Worm (Caenorhabditis elegans) whole organism, late embryonic: ENCODE measurements around the gene ZK666.8.

Source experiments
- C08G9.2 ChIP-seq: sonication (generic microtip); optimal IDR thresholded peaks from 2 replicates; lab custom pipeline; 2016; ENCODE audit warnings: mild to moderate bottlenecking, missing genetic modification characterization, moderate library complexity, missing compliant biosample characterization
- C38D4.7 ChIP-seq: fragments of 200-800 bp; sonication (Bioruptor generic); optimal IDR thresholded peaks from 2 replicates; lab custom pipeline; 2018; ENCODE audit warnings: mild to moderate bottlenecking, missing genetic modification characterization, moderate library complexity, missing compliant biosample characterization
- Y22D7AL.16 ChIP-seq: sonication (generic microtip); optimal IDR thresholded peaks from 2 replicates; lab custom pipeline; 2016; ENCODE audit warnings: missing genetic modification characterization, missing compliant biosample characterization
- ahr-1 ChIP-seq: sonication (generic microtip); optimal IDR thresholded peaks from 2 replicates; lab custom pipeline; 2016; ENCODE audit warnings: missing genetic modification characterization, missing compliant biosample characterization
- ama-1 ChIP-seq: fragments of 150-350 bp; optimal IDR thresholded peaks from 2 replicates; lab custom pipeline; 2014
- ceh-18 ChIP-seq: sonication (generic microtip); optimal IDR thresholded peaks from 2 replicates; lab custom pipeline; 2016; ENCODE audit warnings: missing genetic modification characterization, missing compliant biosample characterization
- ceh-19 ChIP-seq: fragments of 200-800 bp; sonication (Bioruptor generic); optimal IDR thresholded peaks from 2 replicates; lab custom pipeline; 2018; ENCODE audit warnings: mild to moderate bottlenecking, missing genetic modification characterization, missing compliant biosample characterization
- ceh-2 ChIP-seq: sonication (generic microtip); optimal IDR thresholded peaks from 2 replicates; lab custom pipeline; 2016; ENCODE audit warnings: missing genotype, missing genetic modification characterization, missing compliant biosample characterization
- ceh-22 ChIP-seq: sonication (generic microtip); optimal IDR thresholded peaks from 2 replicates; lab custom pipeline; 2017; ENCODE audit warnings: missing biosample characterization, missing genetic modification characterization
- ceh-24 ChIP-seq: sonication (generic microtip); optimal IDR thresholded peaks from 2 replicates; lab custom pipeline; 2016; ENCODE audit warnings: mild to moderate bottlenecking, missing genetic modification characterization, missing compliant biosample characterization
- ceh-31 ChIP-seq: sonication (generic microtip); optimal IDR thresholded peaks from 2 replicates; lab custom pipeline; 2016; ENCODE audit warnings: missing genetic modification characterization, missing compliant biosample characterization
- ceh-6 ChIP-seq: fragments of 200-800 bp; sonication (Bioruptor generic); optimal IDR thresholded peaks from 2 replicates; lab custom pipeline; 2018; ENCODE audit warnings: mild to moderate bottlenecking, missing genetic modification characterization, missing compliant biosample characterization
- ceh-9 ChIP-seq: sonication (generic microtip); optimal IDR thresholded peaks from 2 replicates; lab custom pipeline; 2016; ENCODE audit warnings: mild to moderate bottlenecking, missing genetic modification characterization, inconsistent platforms, missing compliant biosample characterization
- che-1 ChIP-seq: sonication (generic microtip); optimal IDR thresholded peaks from 2 replicates; lab custom pipeline; 2016; ENCODE audit warnings: mild to moderate bottlenecking, missing genetic modification characterization, missing compliant biosample characterization
- dmd-4 ChIP-seq: sonication (generic microtip); optimal IDR thresholded peaks from 2 replicates; lab custom pipeline; 2016; ENCODE audit warnings: borderline replicate concordance, missing genetic modification characterization, missing compliant biosample characterization
- elt-4 ChIP-seq: sonication (generic microtip); optimal IDR thresholded peaks from 2 replicates; lab custom pipeline; 2016; ENCODE audit warnings: missing genetic modification characterization, missing compliant biosample characterization
- ets-4 ChIP-seq: sonication (generic microtip); optimal IDR thresholded peaks from 2 replicates; lab custom pipeline; 2016; ENCODE audit warnings: missing genetic modification characterization, missing compliant biosample characterization
- fax-1 ChIP-seq: sonication (generic microtip); optimal IDR thresholded peaks from 2 replicates; lab custom pipeline; 2016; ENCODE audit warnings: missing genotype, missing genetic modification characterization, missing compliant biosample characterization
- gmeb-2 ChIP-seq: sonication (generic microtip); optimal IDR thresholded peaks from 2 replicates; lab custom pipeline; 2016; ENCODE audit warnings: missing genetic modification characterization, inconsistent platforms, missing compliant biosample characterization
- hlh-15 ChIP-seq: sonication (generic microtip); optimal IDR thresholded peaks from 2 replicates; lab custom pipeline; 2016; ENCODE audit warnings: missing genetic modification characterization, missing compliant biosample characterization
- hlh-30 ChIP-seq: sonication (generic microtip); optimal IDR thresholded peaks from 2 replicates; lab custom pipeline; 2017; ENCODE audit warnings: antibody characterized with exemption, missing genetic modification characterization, missing compliant biosample characterization; ENCODE audit not compliant: insufficient read depth
- hlh-6 ChIP-seq: sonication (generic microtip); optimal IDR thresholded peaks from 2 replicates; lab custom pipeline; 2016; ENCODE audit warnings: missing genotype, missing genetic modification characterization, missing compliant biosample characterization
- lin-11 ChIP-seq: fragments of 200-800 bp; sonication (Bioruptor generic); optimal IDR thresholded peaks from 2 replicates; lab custom pipeline; 2018; ENCODE audit warnings: mild to moderate bottlenecking, missing genetic modification characterization, missing compliant biosample characterization
- mec-3 ChIP-seq: sonication (generic microtip); optimal IDR thresholded peaks from 2 replicates; lab custom pipeline; 2016; ENCODE audit warnings: borderline replicate concordance, missing genetic modification characterization, missing compliant biosample characterization
- nfya-1 ChIP-seq: sonication (generic microtip); optimal IDR thresholded peaks from 2 replicates; lab custom pipeline; 2017; ENCODE audit warnings: missing genetic modification characterization, mild to moderate bottlenecking, missing compliant biosample characterization, antibody characterized with exemption, moderate library complexity
- nhr-232 ChIP-seq: sonication (generic microtip); optimal IDR thresholded peaks from 2 replicates; lab custom pipeline; 2016; ENCODE audit warnings: missing genetic modification characterization, missing compliant biosample characterization
- pat-9 ChIP-seq: fragments of 200-800 bp; sonication (Bioruptor generic); optimal IDR thresholded peaks from 2 replicates; lab custom pipeline; 2018; ENCODE audit warnings: mild to moderate bottlenecking, missing genetic modification characterization, moderate library complexity, missing compliant biosample characterization
- pha-2 ChIP-seq: sonication (generic microtip); optimal IDR thresholded peaks from 2 replicates; lab custom pipeline; 2017; ENCODE audit warnings: mild to moderate bottlenecking, missing genetic modification characterization, missing compliant biosample characterization
- pqm-1 ChIP-seq: sonication (generic microtip); optimal IDR thresholded peaks from 2 replicates; lab custom pipeline; 2016; ENCODE audit warnings: missing genetic modification characterization, missing compliant biosample characterization
- pros-1 ChIP-seq: fragments of 150-350 bp; optimal IDR thresholded peaks from 2 replicates; lab custom pipeline; 2014; ENCODE audit warnings: missing biosample characterization, missing genetic modification reagents, missing genetic modification characterization
- ref-2 ChIP-seq: sonication (generic microtip); optimal IDR thresholded peaks from 2 replicates; lab custom pipeline; 2016; ENCODE audit warnings: missing genetic modification characterization, missing compliant biosample characterization
- rnt-1 ChIP-seq: sonication (generic microtip); optimal IDR thresholded peaks from 2 replicates; lab custom pipeline; 2016; ENCODE audit warnings: missing genetic modification characterization, missing compliant biosample characterization
- sox-4 ChIP-seq: sonication (generic microtip); optimal IDR thresholded peaks from 2 replicates; lab custom pipeline; 2017; ENCODE audit warnings: mild to moderate bottlenecking, missing genetic modification characterization, inconsistent platforms, missing compliant biosample characterization
- syd-9 ChIP-seq: sonication (generic microtip); optimal IDR thresholded peaks from 2 replicates; lab custom pipeline; 2016; ENCODE audit warnings: mild to moderate bottlenecking, missing genetic modification characterization, moderate library complexity, missing compliant biosample characterization
- tbx-2 ChIP-seq: sonication (generic microtip); optimal IDR thresholded peaks from 2 replicates; lab custom pipeline; 2016; ENCODE audit warnings: missing genetic modification characterization, missing compliant biosample characterization
- tbx-7 ChIP-seq: sonication (generic microtip); optimal IDR thresholded peaks from 2 replicates; lab custom pipeline; 2016; ENCODE audit warnings: missing genotype, missing genetic modification characterization, missing compliant biosample characterization
- unc-42 ChIP-seq: sonication (generic microtip); optimal IDR thresholded peaks from 2 replicates; lab custom pipeline; 2016; ENCODE audit warnings: missing genotype, missing genetic modification characterization, missing compliant biosample characterization
- unc-86 ChIP-seq: sonication (generic microtip); optimal IDR thresholded peaks from 2 replicates; lab custom pipeline; 2016; ENCODE audit warnings: missing genetic modification characterization, missing compliant biosample characterization
- ztf-16 ChIP-seq: sonication (generic microtip); optimal IDR thresholded peaks from 2 replicates; lab custom pipeline; 2017; ENCODE audit warnings: missing genetic modification characterization, missing compliant biosample characterization

The ZK666.8 gene

DNA sequence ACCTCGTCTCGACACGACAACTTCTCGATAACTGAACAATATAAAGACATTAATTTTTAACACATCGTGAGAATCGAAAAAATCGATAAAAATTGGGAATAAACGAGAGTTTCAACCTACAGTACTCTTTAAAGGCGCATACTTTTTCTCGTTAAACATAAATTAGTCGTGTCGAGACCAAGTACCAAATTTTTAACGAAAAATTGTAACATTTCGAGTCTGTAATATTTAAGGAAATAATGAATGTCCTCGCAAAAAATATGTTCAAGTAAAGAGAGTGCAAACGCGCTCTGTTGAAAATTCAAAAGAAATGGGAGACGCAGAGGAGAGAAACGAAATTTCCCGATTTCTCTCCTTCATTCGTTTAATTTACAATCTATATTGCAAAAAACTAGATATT is 42.6 kb downstream of the ZK666.8 start:
- TF ChIP-seq Y22D7AL.16 (tag; lab: Kevin White, UChicago) (no peak), pat-9 (no peak), sox-4 (no peak), unc-42 (tag; lab: Kevin White, UChicago) (no peak), ref-2 (tag; lab: Kevin White, UChicago) (no peak), hlh-15 (tag; lab: Kevin White, UChicago) (no peak), C38D4.7 (GFP tag; lab: Kevin White, UChicago) (no peak), gmeb-2 (tag; lab: Kevin White, UChicago) (no peak), tbx-7 (tag; lab: Kevin White, UChicago) (no peak), ceh-22 (no peak), lin-11 (tag; lab: Kevin White, UChicago) (no peak), pha-2 (tag; lab: Kevin White, UChicago) (no peak), ceh-19 (GFP tag; lab: Kevin White, UChicago) (no peak), elt-4 (tag; lab: Kevin White, UChicago) (no peak), hlh-6 (no peak), ceh-2 (tag; lab: Kevin White, UChicago) (no peak), ceh-9 (tag; lab: Kevin White, UChicago) (no peak), fax-1 (tag; lab: Kevin White, UChicago) (no peak)

DNA sequence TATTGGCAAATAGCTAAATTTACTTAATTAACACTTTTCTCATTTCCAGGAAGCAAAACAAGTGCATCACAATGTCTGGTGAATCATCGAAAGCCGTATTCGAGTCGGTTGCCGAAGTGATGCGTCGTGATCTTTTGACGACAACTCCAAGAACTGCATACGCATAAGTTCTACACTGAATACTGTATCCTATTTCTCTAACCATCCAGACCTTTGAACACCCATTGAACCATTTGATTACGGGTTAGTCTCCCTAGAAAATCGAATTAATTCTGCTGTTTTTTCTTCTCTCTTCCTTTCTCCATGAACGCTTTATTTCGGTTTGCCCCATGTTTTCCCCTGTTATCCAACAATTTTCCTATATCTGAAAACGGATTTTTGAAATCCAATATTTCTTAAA is 43.2 kb downstream of the ZK666.8 start, which contains the start of gene lin-56:
Gene lin-56, plus strand, starts transcription at position 301 of the 400 bp plus-strand sequence.
- TF ChIP-seq nhr-232 (tag; lab: Kevin White, UChicago) (no peak), pros-1 (no peak), ceh-18 (tag; lab: Kevin White, UChicago) (no peak), nfya-1 (tag; lab: Kevin White, UChicago) (no peak), ceh-31 (tag; lab: Kevin White, UChicago) (no peak), ceh-24 (tag; lab: Kevin White, UChicago) (no peak), pqm-1 (tag; lab: Kevin White, UChicago) (no peak), ceh-9 (tag; lab: Kevin White, UChicago) (no peak), tbx-2 (tag; lab: Kevin White, UChicago) (no peak), che-1 (tag; lab: Kevin White, UChicago) (no peak), hlh-30 (no peak), dmd-4 (no peak), ama-1 (lab: Kevin White, UChicago) (no peak), unc-86 (tag; lab: Kevin White, UChicago) (no peak), gmeb-2 (tag; lab: Kevin White, UChicago) (no peak), C08G9.2 (tag; lab: Kevin White, UChicago) (no peak), mec-3 (no peak)

DNA sequence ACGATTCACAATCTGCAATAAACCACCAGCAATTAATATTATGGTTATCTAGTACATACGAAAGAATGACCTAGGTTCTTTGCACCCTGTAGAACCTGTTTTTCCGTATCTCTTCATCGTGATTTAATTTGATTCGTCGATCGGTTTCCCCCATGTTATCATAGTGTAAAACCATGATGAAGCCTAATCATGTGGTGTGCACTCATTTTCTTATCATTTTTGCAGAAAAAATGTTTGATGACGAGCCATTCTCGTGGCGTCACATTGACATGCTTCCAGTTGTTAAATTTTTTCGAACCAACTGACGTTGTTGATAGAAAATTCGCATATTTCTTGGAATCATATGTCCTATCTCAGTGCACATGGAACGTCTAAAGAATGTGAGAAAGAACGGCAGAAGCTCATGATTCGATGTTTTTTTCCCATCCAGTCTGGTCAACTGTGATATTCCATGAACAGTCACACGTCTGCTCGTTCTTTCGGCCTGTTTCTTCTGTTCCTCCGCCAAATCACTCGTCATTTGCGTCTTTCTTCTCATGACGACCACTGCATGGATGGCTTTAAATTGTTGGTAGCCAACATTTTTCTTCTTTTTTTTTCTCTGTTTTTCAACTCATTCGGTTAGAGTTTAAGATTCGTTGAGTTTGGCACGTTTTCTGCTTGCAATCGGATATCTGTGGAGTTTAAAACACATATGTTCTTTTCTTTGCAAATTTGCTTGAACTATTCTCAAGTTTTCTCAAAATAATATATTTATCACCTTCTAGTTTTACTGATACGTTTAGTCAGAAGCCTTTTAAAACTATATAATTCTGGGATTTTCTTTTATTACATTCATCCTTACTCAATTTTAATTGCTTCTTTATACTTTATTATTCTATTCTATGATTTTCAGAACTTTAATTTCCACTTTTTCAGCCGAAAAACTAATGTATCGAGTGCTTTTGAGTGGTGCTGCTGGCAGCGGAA is 45.3 kb downstream of the ZK666.8 start, which contains the start of gene ZK673.2:
Gene ZK673.2, plus strand, starts transcription at position 919 of the 969 bp plus-strand sequence.
- TF ChIP-seq ceh-9 (tag; lab: Kevin White, UChicago) (no peak), ets-4 (no peak), gmeb-2 (tag; lab: Kevin White, UChicago) (no peak), hlh-30 (no peak), nhr-232 (tag; lab: Kevin White, UChicago) (no peak)
- TF ChIP-seq, all 69 proteins: peak for 0

DNA sequence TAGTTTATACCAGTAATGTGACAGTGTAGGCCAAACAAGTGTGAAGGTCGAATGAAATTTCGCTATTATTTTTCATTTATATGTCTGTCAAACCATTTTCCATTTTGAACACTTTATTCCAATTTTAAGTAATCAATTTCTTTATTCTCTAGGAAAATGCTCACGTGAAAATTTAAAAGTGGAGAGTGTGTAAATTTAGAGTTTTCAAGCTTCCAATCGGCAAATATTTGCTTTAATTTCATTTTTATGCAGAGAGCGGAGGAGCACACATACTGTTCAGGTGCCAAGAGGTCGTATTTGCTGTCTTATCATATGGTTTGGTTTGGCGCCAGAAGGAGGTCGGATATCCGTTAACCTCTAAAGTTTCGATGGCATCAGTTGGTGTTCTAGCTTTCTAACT is 46.1 kb downstream of the ZK666.8 start:
- TF ChIP-seq ama-1 (lab: Kevin White, UChicago) (no peak), ahr-1 (tag; lab: Kevin White, UChicago) (no peak), gmeb-2 (tag; lab: Kevin White, UChicago) (no peak), C08G9.2 (tag; lab: Kevin White, UChicago) (no peak), pros-1 (no peak), syd-9 (no peak), C38D4.7 (GFP tag; lab: Kevin White, UChicago) (no peak), rnt-1 (tag; lab: Kevin White, UChicago) (no peak), ceh-6 (GFP tag; lab: Kevin White, UChicago) (no peak), ceh-19 (GFP tag; lab: Kevin White, UChicago) (no peak), ztf-16 (tag; lab: Kevin White, UChicago) (no peak)
